Fruit fly (Drosophila melanogaster): ENCODE measurements around the gene dy.

Gene dy

dm6 chrX:11788187-11788870, 9.7 kb upstream of the dy start (continued):
- peak; percentile 56; the same call in 2 of the 3 replicates for TF ChIP-seq ase (GFP tag; IDR thresholded peaks at IDR 0.05)
- TF ChIP-seq CG9727 (GFP tag; optimal IDR thresholded peaks at IDR 0.05): peak; percentile 65
- TF ChIP-seq CG4854 (GFP tag; optimal IDR thresholded peaks at IDR 0.05): peak; percentile 40
- TF ChIP-seq sob (GFP tag; IDR thresholded peaks at IDR 0.05): peak; percentile 75
- TF ChIP-seq Side (GFP tag; optimal IDR thresholded peaks at IDR 0.05): peak; percentile 55
- TF ChIP-seq CrebB (tag; optimal IDR thresholded peaks at IDR 0.05): peak; percentile 38
- no peak for TF ChIP-seq fd102C (GFP tag; optimal IDR thresholded peaks at IDR 0.05)
- peak; percentile 82 for TF ChIP-seq dmrt99B (tag; optimal IDR thresholded peaks at IDR 0.05)
- no peak for TF ChIP-seq vnd (GFP tag; IDR thresholded peaks at IDR 0.05; ENCODE audit: partially characterized antibody)
- peak; percentile 80 for TF ChIP-seq Awh (GFP tag; IDR thresholded peaks at IDR 0.05)
- peak; percentile 71 for TF ChIP-seq nmo (GFP tag; optimal IDR thresholded peaks at IDR 0.05)
- TF ChIP-seq Sox102F (GFP tag; optimal IDR thresholded peaks at IDR 0.05): peak; percentile 81
- no peak for TF ChIP-seq CG34376 (GFP tag; optimal IDR thresholded peaks at IDR 0.05)
- peak; percentile 61 for TF ChIP-seq CG18619 (GFP tag; optimal IDR thresholded peaks at IDR 0.05)

DNA sequence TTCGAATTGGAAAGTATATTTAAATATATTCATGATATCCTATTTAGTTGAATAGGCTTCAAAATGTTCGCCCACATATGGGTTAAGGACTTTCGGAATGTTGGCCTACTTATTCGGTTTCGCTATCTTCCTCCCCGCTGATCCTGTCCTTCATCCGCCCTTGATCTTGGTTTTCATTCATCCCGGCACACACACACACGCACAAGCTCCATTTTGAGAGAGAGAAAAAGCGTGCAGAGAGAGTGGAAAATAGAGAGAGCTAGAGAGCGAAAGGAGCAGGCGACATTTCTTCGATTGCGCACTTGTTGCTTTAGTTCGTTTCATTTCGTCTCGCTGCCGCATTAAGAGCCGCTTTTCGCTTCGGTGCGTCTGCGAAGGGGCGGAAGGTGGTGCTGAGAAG, 8.5 kb upstream of the dy start, which contains the start of gene Karl:
Gene Karl, plus strand, starts transcription at position 301 of the 400 bp plus-strand sequence.
- TF ChIP-seq sens (GFP tag) (peak; percentile 13), scrt (GFP tag; optimal IDR thresholded peaks at IDR 0.05) (peak; percentile 52), caup (GFP tag; optimal IDR thresholded peaks at IDR 0.05; ENCODE audit: severe bottlenecking) (no peak), bcd (GFP tag; optimal IDR thresholded peaks at IDR 0.05) (no peak), CG11398 (GFP tag; optimal IDR thresholded peaks at IDR 0.05) (no peak), ase (GFP tag; IDR thresholded peaks at IDR 0.05) (no peak), H15 (GFP tag; IDR thresholded peaks at IDR 0.05) (no peak), Xbp1 (GFP tag; optimal IDR thresholded peaks at IDR 0.05) (no peak), CG14965 (GFP tag; optimal IDR thresholded peaks at IDR 0.05; ENCODE audit: borderline replicate concordance) (no peak), CG6272 (GFP tag; IDR thresholded peaks at IDR 0.05) (no peak), chinmo (GFP tag; IDR thresholded peaks at IDR 0.05; ENCODE audit: partially characterized antibody) (no peak), CG9876 (GFP tag; optimal IDR thresholded peaks at IDR 0.05) (no peak), CG2116 (GFP tag; optimal IDR thresholded peaks at IDR 0.05) (no peak), CG18011 (GFP tag; optimal IDR thresholded peaks at IDR 0.05) (no peak), Trl (optimal IDR thresholded peaks at IDR 0.05) (peak in 1 of 2 experiments; percentile 44), Trl (GFP tag; optimal IDR thresholded peaks at IDR 0.05) (no peak), gem (tag; optimal IDR thresholded peaks at IDR 0.05) (no peak), HLH4C (GFP tag; IDR thresholded peaks at IDR 0.05; ENCODE audit: partially characterized antibody) (no peak), exex (tag; optimal IDR thresholded peaks at IDR 0.05) (no peak), CG4404 (GFP tag; IDR thresholded peaks at IDR 0.05) (no peak), CG7271 (tag; optimal IDR thresholded peaks at IDR 0.05) (no peak), CG8089 (GFP tag; optimal IDR thresholded peaks at IDR 0.05) (no peak), tin (GFP tag; optimal IDR thresholded peaks at IDR 0.05) (no peak), CG10543 (GFP tag; optimal IDR thresholded peaks at IDR 0.05) (no peak)

dm6 chrX:11784997-11785396, 6.4 kb upstream of the dy start:
- TF ChIP-seq CG10366 (GFP tag; IDR thresholded peaks at IDR 0.05): no peak
- no peak for TF ChIP-seq CG8281 (tag; optimal IDR thresholded peaks at IDR 0.05)
- TF ChIP-seq CG10267 (tag; optimal IDR thresholded peaks at IDR 0.05): no peak
- TF ChIP-seq CG4360 (GFP tag; IDR thresholded peaks at IDR 0.05): no peak
- peak; percentile 28; the same call in 1 of the 2 replicates for TF ChIP-seq Drgx (GFP tag; IDR thresholded peaks at IDR 0.05)
- TF ChIP-seq CG3726 (GFP tag; IDR thresholded peaks at IDR 0.05): no peak
- TF ChIP-seq mld (GFP tag; IDR thresholded peaks at IDR 0.05; ENCODE audit: partially characterized antibody): no peak
- TF ChIP-seq dati (GFP tag; IDR thresholded peaks at IDR 0.05): no peak
- TF ChIP-seq sqz (GFP tag; optimal IDR thresholded peaks at IDR 0.05): peak; percentile 11
- TF ChIP-seq nom (GFP tag; optimal IDR thresholded peaks at IDR 0.05): peak; percentile 81
- TF ChIP-seq CTCF (GFP tag; optimal IDR thresholded peaks at IDR 0.05): no peak
- no peak for TF ChIP-seq Ptx1 (GFP tag; IDR thresholded peaks at IDR 0.05)
- TF ChIP-seq Scr (GFP tag; IDR thresholded peaks at IDR 0.05; ENCODE audit: partially characterized antibody): no peak
